Worm (Caenorhabditis elegans) whole organism, L3 larva: ENCODE measurements around the gene hpo-40.

Experiments used
- ZK546.5 ChIP-seq: sonication (generic microtip); optimal IDR thresholded peaks from 2 replicates; lab custom pipeline; 2017; ENCODE audit warnings: missing biosample characterization, missing genetic modification characterization
- ama-1 ChIP-seq: fragments of 150-350 bp; optimal IDR thresholded peaks from 2 replicates; lab custom pipeline; 2018
- ceh-28 ChIP-seq: fragments of 150-350 bp; optimal IDR thresholded peaks from 2 replicates; lab custom pipeline; 2014; ENCODE audit warnings: missing biosample characterization, missing genetic modification reagents, missing genetic modification characterization
- ceh-82 ChIP-seq: fragments of 150-350 bp; optimal IDR thresholded peaks from 2 replicates; lab custom pipeline; 2014; ENCODE audit warnings: missing biosample characterization, missing genetic modification characterization
- daf-12 ChIP-seq: fragments of 150-350 bp; optimal IDR thresholded peaks from 2 replicates; lab custom pipeline; 2014; ENCODE audit warnings: missing biosample characterization, missing genetic modification reagents, missing genetic modification characterization
- egl-5 ChIP-seq: fragments of 150-350 bp; optimal IDR thresholded peaks from 2 replicates; lab custom pipeline; 2017; ENCODE audit warnings: missing biosample characterization, missing genetic modification reagents, missing genetic modification characterization, inconsistent platforms
- elt-2 ChIP-seq: sonication (generic microtip); optimal IDR thresholded peaks from 2 replicates; lab custom pipeline; 2016; ENCODE audit warnings: missing genetic modification reagents, mild to moderate bottlenecking, missing genetic modification characterization, missing compliant biosample characterization
- eor-1 ChIP-seq, 2 experiments: fragments of 150-350 bp; optimal IDR thresholded peaks; 2 replicates each; lab custom pipeline; 2014 to 2018; ENCODE audit warnings: missing biosample characterization in 2 of 2, missing genetic modification characterization in 2 of 2
- fkh-10 ChIP-seq: sonication (generic microtip); optimal IDR thresholded peaks from 2 replicates; lab custom pipeline; 2017; ENCODE audit warnings: missing biosample characterization, missing genetic modification reagents, missing genetic modification characterization
- fos-1 ChIP-seq: fragments of 150-350 bp; optimal IDR thresholded peaks from 2 replicates; lab custom pipeline; 2014; ENCODE audit warnings: missing biosample characterization, missing genetic modification characterization
- hmg-11 ChIP-seq: sonication (generic microtip); optimal IDR thresholded peaks from 2 replicates; lab custom pipeline; 2016; ENCODE audit warnings: missing genetic modification characterization, missing compliant biosample characterization
- jun-1 ChIP-seq: fragments of 150-350 bp; optimal IDR thresholded peaks from 2 replicates; lab custom pipeline; 2014; ENCODE audit warnings: missing biosample characterization, missing genetic modification reagents, missing genetic modification characterization
- lin-15B ChIP-seq: fragments of 150-350 bp; optimal IDR thresholded peaks from 2 replicates; lab custom pipeline; 2014; ENCODE audit warnings: missing biosample characterization, missing genetic modification characterization
- lin-39 ChIP-seq: fragments of 150-350 bp; optimal IDR thresholded peaks from 2 replicates; lab custom pipeline; 2018; ENCODE audit warnings: missing biosample characterization, missing genetic modification reagents, missing genetic modification characterization
- lsy-12 ChIP-seq: sonication (generic microtip); optimal IDR thresholded peaks from 2 replicates; lab custom pipeline; 2016; ENCODE audit warnings: mild to moderate bottlenecking, missing genetic modification characterization, missing compliant biosample characterization
- mdl-1 ChIP-seq: fragments of 150-350 bp; optimal IDR thresholded peaks from 2 replicates; lab custom pipeline; 2014; ENCODE audit warnings: missing biosample characterization, missing genetic modification characterization
- mml-1 ChIP-seq: fragments of 150-350 bp; sonication (generic microtip); optimal IDR thresholded peaks from 3 replicates; lab custom pipeline; 2014; ENCODE audit warnings: missing biosample characterization, missing genetic modification characterization
- nfya-1 ChIP-seq: sonication (generic microtip); optimal IDR thresholded peaks from 2 replicates; lab custom pipeline; 2017; ENCODE audit warnings: missing genetic modification characterization, mild to moderate bottlenecking, missing compliant biosample characterization, antibody characterized with exemption, moderate library complexity; ENCODE audit not compliant: insufficient read depth
- nhr-12 ChIP-seq: fragments of 150-350 bp; optimal IDR thresholded peaks from 2 replicates; lab custom pipeline; 2014; ENCODE audit warnings: missing biosample characterization, missing genetic modification characterization
- nhr-23 ChIP-seq: fragments of 150-350 bp; optimal IDR thresholded peaks from 2 replicates; lab custom pipeline; 2014; ENCODE audit warnings: missing biosample characterization, missing genetic modification reagents, missing genetic modification characterization
- nhr-237 ChIP-seq: fragments of 150-350 bp; optimal IDR thresholded peaks from 2 replicates; lab custom pipeline; 2014; ENCODE audit warnings: missing biosample characterization, missing genetic modification characterization
- nhr-25 ChIP-seq: sonication (generic microtip); optimal IDR thresholded peaks from 2 replicates; lab custom pipeline; 2017; ENCODE audit warnings: missing biosample characterization, missing genetic modification characterization
- nhr-28 ChIP-seq: fragments of 150-350 bp; optimal IDR thresholded peaks from 2 replicates; lab custom pipeline; 2014; ENCODE audit warnings: missing biosample characterization, missing genetic modification characterization
- nhr-43 ChIP-seq: sonication (generic microtip); optimal IDR thresholded peaks from 2 replicates; lab custom pipeline; 2016; ENCODE audit warnings: mild to moderate bottlenecking, missing genetic modification characterization, missing compliant biosample characterization; ENCODE audit not compliant: poor library complexity, severe bottlenecking
- nhr-67 ChIP-seq: fragments of 150-350 bp; optimal IDR thresholded peaks from 2 replicates; lab custom pipeline; 2014; ENCODE audit warnings: missing biosample characterization, missing genetic modification characterization
- nhr-77 ChIP-seq: fragments of 150-350 bp; optimal IDR thresholded peaks from 2 replicates; lab custom pipeline; 2014; ENCODE audit warnings: missing biosample characterization, missing genetic modification characterization
- pha-4 ChIP-seq: fragments of 150-350 bp; optimal IDR thresholded peaks from 2 replicates; lab custom pipeline; 2014; ENCODE audit warnings: missing biosample characterization, missing genetic modification reagents, missing genetic modification characterization
- pqm-1 ChIP-seq: fragments of 150-350 bp; optimal IDR thresholded peaks from 2 replicates; lab custom pipeline; 2017; ENCODE audit warnings: missing biosample characterization, missing genetic modification characterization, inconsistent platforms
- sea-2 ChIP-seq: fragments of 150-350 bp; sonication (generic microtip); optimal IDR thresholded peaks from 4 replicates; lab custom pipeline; 2014; ENCODE audit warnings: missing biosample characterization, missing genetic modification reagents, missing genetic modification characterization
- skn-1 ChIP-seq: fragments of 150-350 bp; optimal IDR thresholded peaks from 2 replicates; lab custom pipeline; 2014; ENCODE audit warnings: missing biosample characterization, missing genetic modification characterization
- snpc-4 ChIP-seq: fragments of 150-350 bp; optimal IDR thresholded peaks from 2 replicates; lab custom pipeline; 2014; ENCODE audit warnings: missing biosample characterization, missing genetic modification characterization
- unc-39 ChIP-seq: sonication (generic microtip); optimal IDR thresholded peaks from 4 replicates; lab custom pipeline; 2017; ENCODE audit warnings: missing biosample characterization, missing genetic modification characterization
- zag-1 ChIP-seq: fragments of 150-350 bp; optimal IDR thresholded peaks from 2 replicates; lab custom pipeline; 2014; ENCODE audit warnings: missing biosample characterization, missing genetic modification characterization
- ztf-11 ChIP-seq: fragments of 150-350 bp; optimal IDR thresholded peaks from 2 replicates; lab custom pipeline; 2014; ENCODE audit warnings: missing biosample characterization, missing genetic modification characterization
- ztf-4 ChIP-seq: fragments of 150-350 bp; optimal IDR thresholded peaks from 2 replicates; lab custom pipeline; 2014; ENCODE audit warnings: missing biosample characterization, missing genetic modification characterization

The hpo-40 gene

DNA sequence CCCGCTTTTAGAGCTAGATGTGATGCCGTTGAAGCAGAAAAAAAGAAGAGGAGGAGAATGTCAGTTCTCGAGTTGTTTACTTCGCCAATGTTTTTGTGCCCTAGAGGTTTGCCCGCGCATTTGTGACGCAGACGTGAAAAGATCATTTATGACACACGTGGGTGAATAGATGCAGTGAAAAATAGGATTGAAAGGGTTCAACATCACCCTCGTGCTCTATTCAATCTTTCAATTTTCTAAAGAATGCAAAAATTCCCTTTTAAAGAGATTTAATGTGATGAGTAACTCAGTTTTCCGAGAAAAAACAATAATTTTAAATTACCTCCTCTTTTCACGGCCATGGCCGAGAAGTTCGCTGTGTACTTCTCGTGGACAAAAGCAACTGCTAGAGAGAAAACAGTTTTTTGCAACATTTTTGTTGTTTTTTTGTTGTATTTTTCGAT lies 33.7 kb downstream of the hpo-40 start:
- no peak for TF ChIP-seq ama-1
- no peak for TF ChIP-seq ceh-28 (tag; lab: Kevin White, UChicago)
- TF ChIP-seq fkh-10 (GFP tag; lab: Kevin White, UChicago): peak; percentile 57
- TF ChIP-seq ceh-82 (tag; lab: Kevin White, UChicago): no peak
- no peak for TF ChIP-seq zag-1 (tag; lab: Kevin White, UChicago)
- TF ChIP-seq nhr-237: no peak
- TF ChIP-seq mml-1 (tag; lab: Kevin White, UChicago): no peak
- peak; percentile 89 for TF ChIP-seq mdl-1 (tag; lab: Kevin White, UChicago)
- TF ChIP-seq ztf-4: no peak
- peak; percentile 79 for TF ChIP-seq pha-4 (tag; lab: Kevin White, UChicago)
- no peak for TF ChIP-seq nhr-28 (tag; lab: Kevin White, UChicago)
- TF ChIP-seq lin-39 (tag; lab: Kevin White, UChicago): peak; percentile 94
- TF ChIP-seq egl-5 (tag; lab: Kevin White, UChicago): peak; percentile 62
- TF ChIP-seq nfya-1 (tag; lab: Kevin White, UChicago): peak; percentile 66
- peak; percentile 18 for TF ChIP-seq snpc-4
- TF ChIP-seq hmg-11: no peak
- TF ChIP-seq unc-39: no peak
- no peak for TF ChIP-seq nhr-23
- no peak for TF ChIP-seq skn-1
- TF ChIP-seq daf-12 (tag; lab: Kevin White, UChicago): no peak
- TF ChIP-seq jun-1 (tag; lab: Kevin White, UChicago): no peak
- peak; percentile 34 for TF ChIP-seq lin-15B (tag; lab: Kevin White, UChicago)
- no peak for TF ChIP-seq nhr-43 (tag; lab: Kevin White, UChicago)
- no peak for TF ChIP-seq sea-2 (GFP tag; lab: Kevin White, UChicago)
- no peak for TF ChIP-seq nhr-67 (tag; lab: Kevin White, UChicago)
- TF ChIP-seq nhr-77: no peak
- no peak for TF ChIP-seq pqm-1 (tag; lab: Kevin White, UChicago)

- no peak for TF ChIP-seq ztf-4
- TF ChIP-seq snpc-4: peak; percentile 10
- no peak for TF ChIP-seq mml-1 (tag; lab: Kevin White, UChicago)
- no peak for TF ChIP-seq sea-2 (GFP tag; lab: Kevin White, UChicago)
- no peak for TF ChIP-seq nhr-67 (tag; lab: Kevin White, UChicago)
- TF ChIP-seq ceh-82 (tag; lab: Kevin White, UChicago): no peak
- no peak for TF ChIP-seq ZK546.5 (tag; lab: Kevin White, UChicago)
- no peak for TF ChIP-seq nhr-28 (tag; lab: Kevin White, UChicago)
- TF ChIP-seq eor-1 (tag; optimal IDR thresholded peaks at IDR 0.05; lab: Kevin White, UChicago): no peak
- TF ChIP-seq nhr-237: no peak
- no peak for TF ChIP-seq lin-15B (tag; lab: Kevin White, UChicago)
- TF ChIP-seq nfya-1 (tag; lab: Kevin White, UChicago): peak; percentile 41
- TF ChIP-seq hmg-11: peak; percentile 38
- peak; percentile 13 for TF ChIP-seq lin-39 (tag; lab: Kevin White, UChicago)
- TF ChIP-seq nhr-12: no peak
- no peak for TF ChIP-seq lsy-12 (tag; lab: Kevin White, UChicago)
- TF ChIP-seq jun-1 (tag; lab: Kevin White, UChicago): no peak
- TF ChIP-seq pha-4 (tag; lab: Kevin White, UChicago): peak; percentile 67
- no peak for TF ChIP-seq pqm-1 (tag; lab: Kevin White, UChicago)
- no peak for TF ChIP-seq fos-1 (tag; lab: Kevin White, UChicago)
- peak; percentile 19 for TF ChIP-seq elt-2 (tag; lab: Kevin White, UChicago)
- TF ChIP-seq ama-1: no peak
- TF ChIP-seq nhr-77: no peak
- TF ChIP-seq zag-1 (tag; lab: Kevin White, UChicago): no peak
Measured at ce11 chrV:10246967-10247366, 34.2 kb downstream of the hpo-40 start.

DNA sequence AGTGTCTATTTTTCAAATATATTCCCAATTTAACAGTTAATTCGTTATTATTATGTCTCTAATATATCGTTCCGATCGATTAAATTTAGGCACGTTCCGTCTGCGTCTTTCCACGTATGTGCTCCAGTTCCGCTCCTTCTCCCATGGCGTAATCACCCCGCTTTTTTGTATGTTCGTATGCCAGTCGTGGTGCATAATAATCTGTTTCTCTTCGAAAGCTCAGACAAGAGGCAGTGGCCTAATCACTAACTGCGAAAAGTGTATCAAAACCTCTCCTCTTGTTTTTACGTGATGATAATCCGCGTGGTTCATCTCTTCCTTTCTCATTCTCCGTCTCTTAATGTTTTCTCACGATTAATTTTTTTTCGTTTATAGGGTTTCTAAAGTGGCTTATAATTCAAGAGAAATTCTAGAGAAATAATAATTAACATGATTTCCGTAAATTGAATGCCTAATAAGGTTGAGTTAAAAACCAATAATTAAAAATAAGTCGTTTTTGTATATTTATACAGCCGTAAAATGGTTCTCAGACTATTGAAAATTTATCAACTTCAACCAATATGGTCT lies 35.0 kb downstream of the hpo-40 start:
- TF ChIP-seq mdl-1 (tag; lab: Kevin White, UChicago) (no peak), ztf-11 (tag; lab: Kevin White, UChicago) (no peak), snpc-4 (no peak), ama-1 (peak; percentile 75)

DNA sequence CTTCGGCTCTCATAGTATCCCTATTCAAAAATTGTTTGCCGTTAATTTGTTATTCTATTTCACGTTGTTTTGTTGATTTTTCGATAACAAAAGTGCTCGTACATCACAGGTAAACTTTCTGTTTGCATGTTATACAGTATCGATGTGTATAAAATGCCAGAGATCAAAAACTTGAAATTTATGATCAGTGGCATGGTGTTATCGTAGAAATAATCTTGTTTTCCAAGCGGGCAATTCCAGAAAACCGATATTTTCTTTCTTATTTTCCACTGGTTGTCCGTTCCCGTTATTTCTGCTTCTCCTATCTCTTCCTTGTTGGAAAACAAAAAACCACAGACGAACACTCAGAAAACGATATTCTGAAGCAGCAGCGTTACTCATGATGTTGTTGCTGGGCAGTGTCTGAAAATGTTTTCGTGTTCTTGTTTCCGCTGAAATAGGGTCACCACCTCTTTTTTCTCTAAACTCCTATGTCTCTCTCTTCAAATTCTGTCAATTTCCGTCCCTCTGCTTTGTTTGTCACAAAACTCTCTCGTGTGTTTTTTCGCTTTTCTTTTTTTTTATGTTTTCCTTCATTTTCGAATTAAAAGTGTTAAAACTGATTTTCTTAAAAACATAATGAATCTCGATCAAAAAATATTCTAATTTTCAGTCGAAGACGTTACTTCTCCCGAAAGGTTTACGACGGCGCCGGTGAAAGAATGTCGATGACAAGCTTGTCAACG lies 35.7 kb downstream of the hpo-40 start, which contains the start of gene akt-1:
Gene akt-1 (plus strand): TSS at position 651 of the 725 bp plus-strand sequence.
- peak; percentile 4 for TF ChIP-seq hmg-11
- peak; percentile 17 for TF ChIP-seq elt-2 (tag; lab: Kevin White, UChicago)
- peak; percentile 77 for TF ChIP-seq pqm-1 (tag; lab: Kevin White, UChicago)
- TF ChIP-seq pha-4 (tag; lab: Kevin White, UChicago): peak; percentile 1
- no peak for TF ChIP-seq nhr-25 (tag; lab: Kevin White, UChicago)
